Fruit fly (Drosophila melanogaster) whole organism, embryonic: ENCODE results near the gene CG3078.

ENCODE experiments used
- B-H2 ChIP-seq: fragments of 200-800 bp; sonication (Bioruptor generic); optimal IDR thresholded peaks from 2 replicates; lab custom pipeline; 2018; ENCODE audit warnings: missing biosample characterization, mild to moderate bottlenecking, missing genetic modification characterization
- Bdp1 ChIP-seq: fragments of 200-800 bp; sonication (Bioruptor generic); optimal IDR thresholded peaks from 3 replicates; lab custom pipeline; 2016; ENCODE audit warnings: missing biosample characterization, missing genetic modification characterization
- CG10267 ChIP-seq: fragments of 200-800 bp; sonication (Bioruptor generic); optimal IDR thresholded peaks from 2 replicates; lab custom pipeline; 2018; ENCODE audit warnings: missing biosample characterization, mild to moderate bottlenecking, missing genetic modification characterization, moderate library complexity
- CG10274 ChIP-seq: fragments of 200-800 bp; sonication (Bioruptor generic); optimal IDR thresholded peaks from 3 replicates; lab custom pipeline; 2017; ENCODE audit warnings: missing biosample characterization, mild to moderate bottlenecking, missing genetic modification characterization
- CG12219 ChIP-seq: fragments of 200-800 bp; sonication (Bioruptor generic); optimal IDR thresholded peaks from 3 replicates; lab custom pipeline; 2018; ENCODE audit warnings: missing biosample characterization, mild to moderate bottlenecking, missing genetic modification characterization
- CG13424 ChIP-seq: fragments of 200-800 bp; sonication (Bioruptor generic); optimal IDR thresholded peaks from 2 replicates; lab custom pipeline; 2019; ENCODE audit warnings: missing biosample characterization, mild to moderate bottlenecking, missing genetic modification characterization, moderate library complexity
- CG14860 ChIP-seq: fragments of 200-800 bp; sonication (Bioruptor generic); IDR thresholded peaks from 3 replicates; pipeline ENCODE4 v1.3.6; 2022; ENCODE audit warnings: missing biosample characterization, missing genetic modification characterization; ENCODE audit not compliant: partially characterized antibody
- CG14965 ChIP-seq: fragments of 200-800 bp; sonication (Bioruptor generic); optimal IDR thresholded peaks from 2 replicates; lab custom pipeline; 2016; ENCODE audit warnings: missing biosample characterization, missing genetic modification characterization, borderline replicate concordance
- CG15601 ChIP-seq: fragments of 200-800 bp; sonication (Bioruptor generic); optimal IDR thresholded peaks from 3 replicates; lab custom pipeline; 2019; ENCODE audit warnings: missing biosample characterization, mild to moderate bottlenecking, missing genetic modification characterization, moderate library complexity
- CG17361 ChIP-seq: fragments of 200-800 bp; sonication (Bioruptor generic); IDR thresholded peaks from 3 replicates; pipeline ENCODE4 v1.3.6; 2022; ENCODE audit warnings: missing biosample characterization, missing genetic modification characterization
- CG17385 ChIP-seq: fragments of 200-800 bp; sonication (Bioruptor generic); optimal IDR thresholded peaks from 3 replicates; lab custom pipeline; 2018; ENCODE audit warnings: missing biosample characterization, mild to moderate bottlenecking, missing genetic modification characterization
- CG17802 ChIP-seq: fragments of 200-800 bp; sonication (Bioruptor generic); optimal IDR thresholded peaks from 2 replicates; lab custom pipeline; 2018; ENCODE audit warnings: missing biosample characterization, mild to moderate bottlenecking, missing genetic modification characterization, moderate library complexity
- CG1832 ChIP-seq: fragments of 200-800 bp; sonication (Bioruptor generic); optimal IDR thresholded peaks from 2 replicates; lab custom pipeline; 2017; ENCODE audit warnings: missing biosample characterization, mild to moderate bottlenecking, missing genetic modification characterization, inconsistent platforms
- CG30020 ChIP-seq: fragments of 200-800 bp; optimal IDR thresholded peaks from 2 replicates; lab custom pipeline; 2019; ENCODE audit warnings: missing biosample characterization, mild to moderate bottlenecking, missing genetic modification characterization, moderate library complexity
- CG30431 ChIP-seq: fragments of 200-800 bp; sonication (Bioruptor generic); optimal IDR thresholded peaks from 2 replicates; lab custom pipeline; 2017; ENCODE audit warnings: missing biosample characterization, missing genetic modification characterization
- CG34422 ChIP-seq: fragments of 200-800 bp; sonication (Bioruptor generic); IDR thresholded peaks from 3 replicates; pipeline ENCODE4 v1.3.6; 2022; ENCODE audit warnings: missing biosample characterization, missing genetic modification characterization
- CG3726 ChIP-seq: fragments of 200-800 bp; sonication (Bioruptor generic); IDR thresholded peaks from 3 replicates; pipeline ENCODE4, ENCODE4 v1.3.6; 2022; ENCODE audit warnings: missing biosample characterization, missing genetic modification characterization
- CG4854 ChIP-seq: fragments of 200-800 bp; sonication (Bioruptor generic); optimal IDR thresholded peaks from 2 replicates; lab custom pipeline; 2016; ENCODE audit warnings: missing biosample characterization, missing genetic modification characterization, inconsistent platforms
- CG6254 ChIP-seq: fragments of 200-800 bp; sonication (Bioruptor generic); optimal IDR thresholded peaks from 3 replicates; lab custom pipeline; 2017; ENCODE audit warnings: mild to moderate bottlenecking, missing biosample characterization, missing genetic modification reagents, missing genetic modification characterization
- CG6272 ChIP-seq: fragments of 200-800 bp; sonication (Bioruptor generic); IDR thresholded peaks from 2 replicates; pipeline ENCODE4 v1.3.6; 2022; ENCODE audit warnings: missing biosample characterization, missing genetic modification characterization
- CG6765 ChIP-seq: fragments of 200-800 bp; sonication (Bioruptor generic); optimal IDR thresholded peaks from 3 replicates; lab custom pipeline; 2017; ENCODE audit warnings: missing biosample characterization, mild to moderate bottlenecking, missing genetic modification characterization
- CG6791 ChIP-seq: fragments of 200-800 bp; sonication (Bioruptor generic); IDR thresholded peaks from 3 replicates; pipeline ENCODE4 v1.3.6; 2022; ENCODE audit warnings: missing biosample characterization, missing genetic modification characterization; ENCODE audit not compliant: partially characterized antibody
- CG7963 ChIP-seq: fragments of 200-800 bp; sonication (Bioruptor generic); IDR thresholded peaks from 3 replicates; pipeline ENCODE4 v1.3.6; 2022; ENCODE audit warnings: missing biosample characterization, missing genetic modification characterization; ENCODE audit not compliant: partially characterized antibody
- CG9609 ChIP-seq: fragments of 200-800 bp; sonication (Bioruptor generic); optimal IDR thresholded peaks from 3 replicates; lab custom pipeline; 2016; ENCODE audit warnings: missing biosample characterization, missing genetic modification characterization
- CHES-1-like ChIP-seq: fragments of 200-800 bp; sonication (Bioruptor generic); optimal IDR thresholded peaks from 2 replicates; lab custom pipeline; 2016; ENCODE audit warnings: missing biosample characterization, missing genetic modification characterization
- Eip74EF ChIP-seq, 2 experiments: fragments of 200-800 bp in 1 of 2; fragments of >200 bp in 1 of 2; sonication (Bioruptor generic) in 1 of 2; optimal IDR thresholded peaks; 2 replicates each; lab custom pipeline; 2017 to 2019; ENCODE audit warnings: missing biosample characterization in 2 of 2, missing genetic modification characterization in 2 of 2, mild to moderate bottlenecking in 1 of 2, moderate library complexity in 1 of 2
- Jarid2 ChIP-seq: fragments of 200-800 bp; sonication (Bioruptor generic); optimal IDR thresholded peaks from 3 replicates; lab custom pipeline; 2017; ENCODE audit warnings: mild to moderate bottlenecking, missing biosample characterization, missing genetic modification reagents, missing genetic modification characterization
- Lim3 ChIP-seq: fragments of 200-800 bp; sonication (Bioruptor generic); IDR thresholded peaks from 2 replicates; pipeline ENCODE4 v1.3.6; 2022; ENCODE audit warnings: missing biosample characterization, missing genetic modification characterization
- MBD-R2 ChIP-seq: fragments of 200-800 bp; sonication (Bioruptor generic); IDR thresholded peaks from 2 replicates; pipeline ENCODE4 v1.3.6; 2022; ENCODE audit warnings: missing biosample characterization, missing genetic modification characterization
- Scr ChIP-seq: fragments of 200-800 bp; sonication (Bioruptor generic); IDR thresholded peaks from 2 replicates; pipeline ENCODE4 v1.3.6; 2022; ENCODE audit warnings: missing biosample characterization, missing genetic modification characterization; ENCODE audit not compliant: partially characterized antibody
- Trl ChIP-seq, 3 experiments: fragments of >200 bp in 2 of 3; fragments of 200-800 bp in 1 of 3; sonication (Bioruptor generic) in 1 of 3; optimal IDR thresholded peaks; 2 replicates in 1 of 3; 3 replicates in 2 of 3; lab custom pipeline; 2016 to 2017; ENCODE audit warnings: missing biosample characterization in 1 of 3, missing genetic modification characterization in 1 of 3
- btn ChIP-seq: fragments of 200-800 bp; sonication (Bioruptor generic); optimal IDR thresholded peaks from 2 replicates; lab custom pipeline; 2016; ENCODE audit warnings: missing biosample characterization, missing genetic modification characterization
- crc ChIP-seq: fragments of 200-800 bp; sonication (Bioruptor generic); optimal IDR thresholded peaks from 2 replicates; lab custom pipeline; 2016; ENCODE audit warnings: missing biosample characterization, missing genetic modification characterization
- ems ChIP-seq: fragments of 200-800 bp; sonication (Bioruptor generic); optimal IDR thresholded peaks from 3 replicates; lab custom pipeline; 2016; ENCODE audit warnings: missing biosample characterization, missing genetic modification characterization
- fru ChIP-seq: fragments of >200 bp; optimal IDR thresholded peaks from 2 replicates; lab custom pipeline; 2017
- gt ChIP-seq: fragments of 200-800 bp; sonication (Bioruptor generic); IDR thresholded peaks from 2 replicates; pipeline ENCODE4 v1.3.6; 2022; ENCODE audit warnings: missing biosample characterization, missing genetic modification characterization
- insv ChIP-seq, 2 experiments: fragments of 200-800 bp; sonication (Bioruptor generic); optimal IDR thresholded peaks; 3 replicates each; lab custom pipeline; 2016 to 2018; ENCODE audit warnings: missing biosample characterization in 2 of 2, missing genetic modification characterization in 2 of 2
- lmd ChIP-seq: fragments of 200-800 bp; sonication (Bioruptor generic); IDR thresholded peaks from 2 replicates; pipeline ENCODE4 v1.3.6; 2022; ENCODE audit warnings: missing biosample characterization, missing genetic modification characterization
- luna ChIP-seq: fragments of 200-800 bp; sonication (Bioruptor generic); optimal IDR thresholded peaks from 2 replicates; lab custom pipeline; 2016; ENCODE audit warnings: missing biosample characterization, missing genetic modification characterization
- pan ChIP-seq, 4 experiments: fragments of >200 bp in 3 of 4; fragments of 200-800 bp in 1 of 4; sonication (Bioruptor generic) in 1 of 4; optimal IDR thresholded peaks in 3 of 4; IDR thresholded peaks in 1 of 4; 2 replicates each; pipeline versions ENCODE4 v1.3.6 to Lab custom; 2017 to 2022; ENCODE audit warnings: missing biosample characterization in 2 of 4, missing genetic modification characterization in 2 of 4, mixed read lengths in 1 of 4
- pb ChIP-seq: fragments of 200-800 bp; sonication (Bioruptor generic); optimal IDR thresholded peaks from 3 replicates; lab custom pipeline; 2016; ENCODE audit warnings: missing biosample characterization, missing genetic modification characterization
- prd ChIP-seq, 3 experiments: fragments of >200 bp in 2 of 3; fragments of 200-800 bp in 1 of 3; sonication (Bioruptor generic) in 1 of 3; optimal IDR thresholded peaks in 2 of 3; IDR thresholded peaks in 1 of 3; 2 replicates in 2 of 3; 3 replicates in 1 of 3; pipeline versions ENCODE4 v1.3.6 to Lab custom; 2017 to 2022; ENCODE audit warnings: missing biosample characterization in 1 of 3, missing genetic modification characterization in 1 of 3
- pum ChIP-seq: fragments of 200-800 bp; sonication (Bioruptor generic); optimal IDR thresholded peaks from 2 replicates; lab custom pipeline; 2016; ENCODE audit warnings: missing biosample characterization, missing genetic modification characterization
- sd ChIP-seq: fragments of 200-800 bp; sonication (Bioruptor generic); optimal IDR thresholded peaks from 3 replicates; lab custom pipeline; 2018; ENCODE audit warnings: missing biosample characterization, mild to moderate bottlenecking, missing genetic modification characterization, moderate library complexity

The CG3078 gene

dm6 chrX:2297428-2298200, 38.0 kb upstream of the CG3078 start (continued):
- TF ChIP-seq CG34422 = peak; percentile 99
- TF ChIP-seq Bdp1 (GFP tag; lab: Kevin White, UChicago) = peak; percentile 94
- TF ChIP-seq CG10274 = peak; percentile 94
- TF ChIP-seq CG4854 = peak; percentile 98
- TF ChIP-seq MBD-R2 (GFP tag; lab: Robert Waterston, UW) = peak; percentile 98
- TF ChIP-seq pum = peak; percentile 99
- TF ChIP-seq ems (GFP tag; lab: Kevin White, UChicago) = peak; percentile 98
- peak; percentile 95 for TF ChIP-seq CG6254 (GFP tag; lab: Kevin White, UChicago)
- peak; percentile 99 for TF ChIP-seq CHES-1-like (GFP tag; lab: Kevin White, UChicago)
- TF ChIP-seq, all 482 proteins: peak for 438

dm6 chrX:2296230-2297044, 36.8 kb upstream of the CG3078 start:
- TF ChIP-seq CG1832 (no peak), Lim3 (GFP tag; lab: Robert Waterston, UW) (no peak), CG17802 (tag; lab: Kevin White, UChicago) (peak; percentile 68), sd (tag; lab: Kevin White, UChicago) (peak; percentile 81), insv (GFP tag; optimal IDR thresholded peaks at IDR 0.05; lab: Kevin White, UChicago) (peak; percentile 41 to 65), B-H2 (GFP tag; lab: Kevin White, UChicago) (peak; percentile 71), CG14965 (GFP tag; lab: Kevin White, UChicago) (peak; percentile 72), Jarid2 (peak; percentile 78), CG30431 (peak; percentile 95), CG3726 (GFP tag; lab: Robert Waterston, UW) (no peak; the same call in 2 of the 3 replicates), btn (GFP tag; lab: Kevin White, UChicago) (peak; percentile 88), Trl (optimal IDR thresholded peaks at IDR 0.05; lab: Kevin White, UChicago) (peak in 1 of 2 experiments; percentile 66), Trl (GFP tag; optimal IDR thresholded peaks at IDR 0.05; lab: Kevin White, UChicago) (peak; percentile 93), CG13424 (tag; lab: Kevin White, UChicago) (peak; percentile 94), CG7963 (GFP tag; lab: Robert Waterston, UW) (no peak), pb (GFP tag; lab: Kevin White, UChicago) (peak; percentile 95), fru (lab: Kevin White, UChicago) (no peak), Scr (no peak), CG15601 (peak; percentile 92), CG17361 (GFP tag; lab: Robert Waterston, UW) (peak; percentile 99), CG12219 (GFP tag; lab: Kevin White, UChicago) (peak; percentile 95), crc (GFP tag; lab: Kevin White, UChicago) (peak; percentile 94), CG6765 (GFP tag; lab: Kevin White, UChicago) (peak; percentile 82), CG14860 (no peak), pan (optimal IDR thresholded peaks at IDR 0.05; lab: Kevin White, UChicago) (no peak), pan (GFP tag; optimal IDR thresholded peaks at IDR 0.05 in 1 of 2, IDR thresholded peaks at IDR 0.05 in 1 of 2) (peak in 1 of 2 experiments; percentile 64), CG6791 (GFP tag; lab: Robert Waterston, UW) (no peak), gt (GFP tag; lab: Robert Waterston, UW) (peak; percentile 54), CG17385 (peak; percentile 91), Eip74EF (GFP tag; optimal IDR thresholded peaks at IDR 0.05; lab: Kevin White, UChicago) (peak in 1 of 2 experiments; percentile 94), CG9609 (GFP tag; lab: Kevin White, UChicago) (peak; percentile 94), luna (GFP tag; lab: Kevin White, UChicago) (peak; percentile 84), lmd (GFP tag; lab: Robert Waterston, UW) (peak; percentile 90), CG30020 (peak; percentile 78), prd (optimal IDR thresholded peaks at IDR 0.05; lab: Kevin White, UChicago) (no peak), prd (GFP tag; IDR thresholded peaks at IDR 0.05; lab: Robert Waterston, UW) (peak; percentile 86), CG10267 (tag; lab: Kevin White, UChicago) (peak; percentile 87), CG6272 (GFP tag; lab: Robert Waterston, UW) (no peak)
